Fruit fly (Drosophila melanogaster): ENCODE measurements around the gene RpS10a.

RpS10a gene

dm6 chr3R:27636010-27636584 is 16.5 kb upstream of the RpS10a start, which contains the start of the genes CG5611 and Mtl (continued):
- TF ChIP-seq dan (GFP tag; IDR thresholded peaks at IDR 0.05) (peak; percentile 99), ssp (GFP tag; IDR thresholded peaks at IDR 0.05) (peak; percentile 98), sd (tag; optimal IDR thresholded peaks at IDR 0.05) (peak; percentile 97), CG12236 (GFP tag; optimal IDR thresholded peaks at IDR 0.05) (peak; percentile 90), CG14710 (tag; optimal IDR thresholded peaks at IDR 0.05) (peak; percentile 99), nom (GFP tag; optimal IDR thresholded peaks at IDR 0.05) (peak; percentile 97), CG31441 (GFP tag; IDR thresholded peaks at IDR 0.05) (peak; percentile 99), MTF-1 (GFP tag; optimal IDR thresholded peaks at IDR 0.05; ENCODE audit: borderline replicate concordance) (peak; percentile 99), CG4617 (GFP tag; optimal IDR thresholded peaks at IDR 0.05; ENCODE audit: borderline replicate concordance) (peak; percentile 100), grau (tag; optimal IDR thresholded peaks at IDR 0.05) (peak; percentile 99), lola (GFP tag; optimal IDR thresholded peaks at IDR 0.05) (peak in 1 of 3 experiments; percentile 100), CG14667 (GFP tag; IDR thresholded peaks at IDR 0.05) (peak; percentile 100), pnt (GFP tag; optimal IDR thresholded peaks at IDR 0.05) (peak; percentile 98), CG14965 (GFP tag; optimal IDR thresholded peaks at IDR 0.05; ENCODE audit: borderline replicate concordance) (peak; percentile 60), chinmo (GFP tag; IDR thresholded peaks at IDR 0.05; ENCODE audit: partially characterized antibody) (no peak), otp (GFP tag; IDR thresholded peaks at IDR 0.05) (peak; percentile 100), CG30403 (GFP tag; optimal IDR thresholded peaks at IDR 0.05) (peak; percentile 100), CG17186 (GFP tag; optimal IDR thresholded peaks at IDR 0.05) (peak; percentile 95), CG2712 (tag; optimal IDR thresholded peaks at IDR 0.05) (peak; percentile 100), CG1529 (GFP tag; optimal IDR thresholded peaks at IDR 0.05) (peak; percentile 99), Sox102F (GFP tag; optimal IDR thresholded peaks at IDR 0.05) (peak; percentile 100), pros (GFP tag; optimal IDR thresholded peaks at IDR 0.05) (peak; percentile 82), CG1024 (GFP tag; IDR thresholded peaks at IDR 0.05) (peak; percentile 98), CG2120 (GFP tag; optimal IDR thresholded peaks at IDR 0.05) (peak; percentile 100), dimm (GFP tag; IDR thresholded peaks at IDR 0.05) (peak; percentile 99), CrebB (tag; optimal IDR thresholded peaks at IDR 0.05) (peak; percentile 99), mirr (GFP tag; optimal IDR thresholded peaks at IDR 0.05) (peak; percentile 99), CG14014 (GFP tag; IDR thresholded peaks at IDR 0.05) (peak; percentile 100), Tbp (GFP tag; optimal IDR thresholded peaks at IDR 0.05) (peak; percentile 77), CG6175 (GFP tag; IDR thresholded peaks at IDR 0.05) (peak; percentile 100), croc (GFP tag; conservative IDR thresholded peaks at IDR 0.05) (peak; percentile 100), CG2875 (GFP tag; optimal IDR thresholded peaks at IDR 0.05) (peak; percentile 99), psq (GFP tag; optimal IDR thresholded peaks at IDR 0.05) (peak; percentile 99), dm (GFP tag; optimal IDR thresholded peaks at IDR 0.05) (peak; percentile 96), CG13123 (GFP tag; optimal IDR thresholded peaks at IDR 0.05) (peak; percentile 99), Atf3 (GFP tag; optimal IDR thresholded peaks at IDR 0.05) (peak; percentile 92), CG17568 (GFP tag; optimal IDR thresholded peaks at IDR 0.05) (peak; percentile 99), cad (GFP tag; optimal IDR thresholded peaks at IDR 0.05) (no peak), crp (GFP tag; optimal IDR thresholded peaks at IDR 0.05) (peak; percentile 26 to 80), inv (GFP tag; IDR thresholded peaks at IDR 0.05; ENCODE audit: partially characterized antibody) (no peak), PHDP (tag; optimal IDR thresholded peaks at IDR 0.05) (peak; percentile 100), Aef1 (GFP tag; IDR thresholded peaks at IDR 0.05) (peak; percentile 100), CG12942 (GFP tag; optimal IDR thresholded peaks at IDR 0.05) (peak; percentile 100), fd102C (GFP tag; optimal IDR thresholded peaks at IDR 0.05) (peak; percentile 97), Fer1 (GFP tag; optimal IDR thresholded peaks at IDR 0.05) (peak; percentile 99), HLH4C (GFP tag; IDR thresholded peaks at IDR 0.05; ENCODE audit: partially characterized antibody) (0 out of 3 replicates have a peak, but pooled peaks have one; percentile 10), al (GFP tag; IDR thresholded peaks at IDR 0.05) (peak; percentile 100), Sry-β (GFP tag; optimal IDR thresholded peaks at IDR 0.05) (peak; percentile 98), CHES-1-like (GFP tag; optimal IDR thresholded peaks at IDR 0.05) (peak; percentile 96)
